Worm (Caenorhabditis elegans): ENCODE data around the gene ape-1.

Gene ape-1

DNA sequence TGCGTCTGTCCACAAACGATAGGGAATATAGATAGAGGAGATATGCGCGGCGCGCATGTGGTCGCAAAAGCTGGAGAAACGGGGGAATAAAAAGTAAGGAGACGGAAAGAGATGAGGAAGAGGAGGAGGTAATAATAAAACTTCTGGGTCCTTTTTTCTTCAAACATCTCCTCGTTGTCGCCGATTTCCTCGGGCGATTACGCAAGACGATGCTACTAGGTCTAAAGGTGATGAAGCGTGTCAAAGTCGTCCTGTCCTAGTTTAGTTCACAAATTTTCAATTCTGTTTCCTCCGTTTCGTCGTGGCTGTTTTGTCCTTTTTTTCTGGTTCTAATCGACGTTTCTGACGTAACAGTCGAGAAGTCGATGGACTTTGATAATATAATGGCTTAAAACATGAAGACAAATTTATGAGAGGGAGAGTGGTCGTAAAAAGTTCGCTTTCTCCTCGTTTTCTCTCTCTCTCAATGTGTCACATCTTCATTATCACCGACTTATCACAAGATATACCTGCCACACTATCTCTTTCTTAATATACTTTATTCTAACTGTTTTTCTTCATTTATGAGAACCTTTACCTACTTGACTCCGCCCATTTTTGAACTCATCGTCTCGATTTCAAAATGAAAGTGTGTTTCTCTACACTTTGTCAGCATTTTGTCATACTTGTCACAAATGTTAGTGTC, 4.9 kb downstream of the ape-1 start:
- TF ChIP-seq rnt-1 (tag; optimal IDR thresholded peaks at IDR 0.05) (peak; percentile 11), fax-1 (tag; optimal IDR thresholded peaks at IDR 0.05) (no peak), ceh-22 (tag; optimal IDR thresholded peaks at IDR 0.05) (no peak), unc-55 (GFP tag; optimal IDR thresholded peaks at IDR 0.05) (peak; percentile 36), eyg-1 (tag; optimal IDR thresholded peaks at IDR 0.05) (no peak), ceh-34 (tag; optimal IDR thresholded peaks at IDR 0.05) (no peak)

DNA sequence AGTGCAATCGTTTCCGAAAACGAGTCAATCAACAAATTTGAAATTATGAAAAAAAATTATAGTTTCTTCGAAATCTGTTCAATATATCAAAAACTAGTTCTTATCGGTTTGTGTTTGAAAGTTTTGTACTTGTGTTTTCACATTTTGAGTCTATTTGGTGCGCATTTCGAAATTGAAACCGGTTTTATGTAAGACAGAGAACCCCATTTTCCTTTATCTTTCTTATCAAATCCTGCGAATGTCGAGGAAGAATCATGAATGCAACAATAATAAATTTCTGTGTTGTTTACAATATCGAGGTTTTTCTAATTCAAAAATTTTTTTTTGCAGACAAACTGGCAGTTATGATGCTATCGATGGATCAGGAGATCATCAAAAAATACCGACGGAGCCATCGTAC, 7.1 kb downstream of the ape-1 start:
- TF ChIP-seq pat-9 (tag; optimal IDR thresholded peaks at IDR 0.05) (no peak), elt-4 (tag; optimal IDR thresholded peaks at IDR 0.05) (no peak), ref-2 (tag; optimal IDR thresholded peaks at IDR 0.05) (no peak), ceh-45 (GFP tag; IDR thresholded peaks at IDR 0.05) (no peak), F13H6.1 (tag; optimal IDR thresholded peaks at IDR 0.05) (no peak), sox-2 (GFP tag; IDR thresholded peaks at IDR 0.05) (no peak), dmd-4 (tag; optimal IDR thresholded peaks at IDR 0.05; ENCODE audit: borderline replicate concordance) (no peak)

- TF ChIP-seq unc-42 (tag; optimal IDR thresholded peaks at IDR 0.05) (peak; percentile 8), hlh-15 (tag; optimal IDR thresholded peaks at IDR 0.05) (no peak)
Observed at ce11 chrV:11686877-11687276, 11.1 kb downstream of the ape-1 start, which contains the start of gene W05E10.2. Gene W05E10.2 (plus strand): TSS chrV:11687177.

DNA sequence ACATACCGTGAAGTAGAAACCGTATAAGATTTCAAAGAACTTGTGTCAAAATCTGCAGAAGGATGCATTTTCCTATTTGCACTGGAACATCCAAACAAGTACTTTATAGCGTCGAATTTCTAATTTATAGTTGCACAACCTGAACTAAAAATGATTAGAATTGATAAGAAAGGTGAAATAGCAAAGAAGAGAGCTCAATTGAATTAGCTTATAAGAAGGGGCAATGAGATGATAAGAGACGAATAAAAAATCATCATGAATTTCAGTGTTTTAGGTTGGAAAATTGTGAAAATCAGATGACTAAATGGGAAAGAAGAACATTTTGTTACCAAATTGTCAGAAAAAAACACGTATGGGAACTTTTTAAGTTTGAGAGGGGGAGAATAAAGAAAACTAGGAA, 15.8 kb downstream of the ape-1 start, which contains the start of gene W05E10.1:
TSS of gene W05E10.1 (minus strand) at position 139 of the 400 bp plus-strand sequence.
- TF ChIP-seq ahr-1 (tag; optimal IDR thresholded peaks at IDR 0.05) = no peak
- TF ChIP-seq ceh-31 (tag; optimal IDR thresholded peaks at IDR 0.05) = no peak
- TF ChIP-seq ztf-16 (tag; optimal IDR thresholded peaks at IDR 0.05) = no peak
- TF ChIP-seq ceh-45 (GFP tag; IDR thresholded peaks at IDR 0.05) = no peak
- no peak for TF ChIP-seq mec-3 (tag; optimal IDR thresholded peaks at IDR 0.05; ENCODE audit: borderline replicate concordance)
- no peak for TF ChIP-seq ets-4 (tag; optimal IDR thresholded peaks at IDR 0.05)
- no peak for TF ChIP-seq madf-2 (tag; optimal IDR thresholded peaks at IDR 0.05)
- no peak for TF ChIP-seq syd-9 (tag; optimal IDR thresholded peaks at IDR 0.05)
- no peak for TF ChIP-seq ceh-22 (tag; optimal IDR thresholded peaks at IDR 0.05)
- no peak for TF ChIP-seq lin-11 (tag; optimal IDR thresholded peaks at IDR 0.05)
- no peak for TF ChIP-seq hlh-6 (tag; optimal IDR thresholded peaks at IDR 0.05)
- no peak for TF ChIP-seq nhr-232 (tag; optimal IDR thresholded peaks at IDR 0.05)
- TF ChIP-seq eyg-1 (tag; optimal IDR thresholded peaks at IDR 0.05) = no peak
- TF ChIP-seq ceh-14 (tag; optimal IDR thresholded peaks at IDR 0.05) = no peak

DNA sequence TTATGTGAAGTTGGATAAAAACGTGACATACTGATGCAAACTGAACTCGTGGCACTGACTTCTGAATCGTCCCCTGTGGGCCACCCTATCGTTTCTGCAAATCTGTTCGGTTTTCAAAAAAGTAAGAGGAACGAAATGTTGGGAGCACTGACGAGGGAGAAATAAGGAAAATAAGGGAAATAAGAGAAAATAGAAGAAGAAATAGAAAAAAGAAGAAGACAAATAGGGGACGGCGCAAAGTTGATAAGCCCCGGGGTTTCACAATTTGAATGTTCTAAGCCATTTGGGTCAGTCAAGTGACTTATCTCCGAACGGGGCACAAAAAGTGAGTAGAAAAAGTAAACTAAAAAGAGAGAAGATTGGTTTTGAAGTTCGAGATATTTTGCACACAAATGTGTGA, 19.9 kb downstream of the ape-1 start, which contains the start of gene W05E10.5:
TSS of gene W05E10.5 (minus strand) at position 101 of the 400 bp plus-strand sequence.
- TF ChIP-seq ceh-6 (GFP tag; optimal IDR thresholded peaks at IDR 0.05) = no peak
- TF ChIP-seq ztf-16 (tag; optimal IDR thresholded peaks at IDR 0.05) = no peak
- TF ChIP-seq hlh-6 (tag; optimal IDR thresholded peaks at IDR 0.05) = no peak
- no peak for TF ChIP-seq hlh-8 (tag; optimal IDR thresholded peaks at IDR 0.05)
- TF ChIP-seq nfya-1 (tag; optimal IDR thresholded peaks at IDR 0.05) = no peak
- no peak for TF ChIP-seq sox-4 (tag; optimal IDR thresholded peaks at IDR 0.05)
- no peak for TF ChIP-seq pat-9 (tag; optimal IDR thresholded peaks at IDR 0.05)
- no peak for TF ChIP-seq K09A11.1 (tag; optimal IDR thresholded peaks at IDR 0.05; ENCODE audit: insufficient read depth)
- TF ChIP-seq fax-1 (tag; optimal IDR thresholded peaks at IDR 0.05) = no peak
- TF ChIP-seq ceh-45 (GFP tag; IDR thresholded peaks at IDR 0.05) = no peak
- TF ChIP-seq hlh-30 (tag; optimal IDR thresholded peaks at IDR 0.05; ENCODE audit: insufficient read depth) = no peak
- TF ChIP-seq nhr-232 (tag; optimal IDR thresholded peaks at IDR 0.05) = no peak
- no peak for TF ChIP-seq ama-1 (optimal IDR thresholded peaks at IDR 0.05)
- no peak for TF ChIP-seq ceh-19 (GFP tag; optimal IDR thresholded peaks at IDR 0.05)
- no peak for TF ChIP-seq unc-42 (tag; optimal IDR thresholded peaks at IDR 0.05)
- no peak for TF ChIP-seq T23F11.4 (GFP tag; optimal IDR thresholded peaks at IDR 0.05)
- no peak for TF ChIP-seq ets-4 (tag; optimal IDR thresholded peaks at IDR 0.05)
- TF ChIP-seq ceh-22 (tag; optimal IDR thresholded peaks at IDR 0.05) = no peak
- TF ChIP-seq C08G9.2 (tag; optimal IDR thresholded peaks at IDR 0.05) = no peak

All from whole organism, late embryonic.